Fruit fly (Drosophila melanogaster) whole organism, pupa: Measurements from ENCODE around the gene nmo.
A peak's percentile ranks its signal among the peaks of the same experiment; 100 is the strongest.

Experiments
- CG10348 ChIP-seq: fragments of 200-800 bp; sonication (Bioruptor generic); IDR thresholded peaks from 2 replicates; pipeline ENCODE4 v1.3.6; 2022; ENCODE audit warnings: missing biosample characterization, missing genetic modification characterization
- CG12605 ChIP-seq: fragments of 200-800 bp; sonication (Bioruptor generic); IDR thresholded peaks from 2 replicates; pipeline ENCODE4 v1.3.6; 2022; ENCODE audit warnings: missing biosample characterization, missing genetic modification characterization
- CG13204 ChIP-seq: fragments of 200-800 bp; sonication (Bioruptor generic); optimal IDR thresholded peaks from 2 replicates; lab custom pipeline; 2018; ENCODE audit warnings: missing biosample characterization, mild to moderate bottlenecking, missing genetic modification characterization, moderate library complexity
- CG14655 ChIP-seq: fragments of 200-800 bp; sonication (Bioruptor generic); optimal IDR thresholded peaks from 3 replicates; lab custom pipeline; 2017; ENCODE audit warnings: mild to moderate bottlenecking, missing biosample characterization, missing genetic modification reagents, missing genetic modification characterization
- CG15710 ChIP-seq: fragments of 200-800 bp; sonication (Bioruptor generic); optimal IDR thresholded peaks from 2 replicates; lab custom pipeline; 2018; ENCODE audit warnings: missing biosample characterization, mild to moderate bottlenecking, missing genetic modification characterization, moderate library complexity
- CG17806 ChIP-seq: fragments of 200-800 bp; sonication (Bioruptor generic); optimal IDR thresholded peaks from 2 replicates; lab custom pipeline; 2018; ENCODE audit warnings: missing biosample characterization, mild to moderate bottlenecking, missing genetic modification characterization, moderate library complexity
- CG32121 ChIP-seq: fragments of 200-800 bp; sonication (Bioruptor generic); IDR thresholded peaks from 2 replicates; pipeline ENCODE4 v1.3.6; 2022; ENCODE audit warnings: missing biosample characterization, missing genetic modification characterization
- CG34367 ChIP-seq: fragments of 200-800 bp; sonication (Bioruptor generic); optimal IDR thresholded peaks from 2 replicates; lab custom pipeline; 2018; ENCODE audit warnings: missing biosample characterization, mild to moderate bottlenecking, missing genetic modification characterization
- CG4496 ChIP-seq: fragments of 200-800 bp; sonication (Bioruptor generic); IDR thresholded peaks from 3 replicates; pipeline ENCODE4 v1.3.6; 2022; ENCODE audit warnings: missing biosample characterization, missing genetic modification characterization
- CG8159 ChIP-seq: fragments of 200-800 bp; sonication (Bioruptor generic); optimal IDR thresholded peaks from 3 replicates; lab custom pipeline; 2018; ENCODE audit warnings: missing biosample characterization, mild to moderate bottlenecking, missing genetic modification characterization, moderate library complexity
- CG8301 ChIP-seq: fragments of 200-800 bp; sonication (Bioruptor generic); optimal IDR thresholded peaks from 2 replicates; lab custom pipeline; 2018; ENCODE audit warnings: missing biosample characterization, mild to moderate bottlenecking, missing genetic modification characterization
- CG9948 ChIP-seq: fragments of 200-800 bp; sonication (Bioruptor generic); optimal IDR thresholded peaks from 2 replicates; lab custom pipeline; 2018; ENCODE audit warnings: missing biosample characterization, mild to moderate bottlenecking, missing genetic modification characterization, moderate library complexity
- D1 ChIP-seq: fragments of 200-800 bp; sonication (Bioruptor generic); optimal IDR thresholded peaks from 2 replicates; lab custom pipeline; 2018; ENCODE audit warnings: missing biosample characterization, mild to moderate bottlenecking, missing genetic modification characterization, moderate library complexity
- EcR ChIP-seq: fragments of 200-800 bp; sonication (Bioruptor generic); optimal IDR thresholded peaks from 3 replicates; lab custom pipeline; 2019; ENCODE audit warnings: missing biosample characterization, missing genetic modification characterization, mild to moderate bottlenecking, moderate library complexity, missing genetic modification reagents
- Ets98B ChIP-seq: fragments of 200-800 bp; sonication (Bioruptor generic); IDR thresholded peaks from 2 replicates; pipeline ENCODE4 v1.3.6; 2022; ENCODE audit warnings: missing biosample characterization, missing genetic modification characterization
- Pif1A ChIP-seq: fragments of 200-800 bp; sonication (Bioruptor generic); optimal IDR thresholded peaks from 3 replicates; lab custom pipeline; 2016; ENCODE audit warnings: missing biosample characterization, missing genetic modification characterization
- Pif1B ChIP-seq: fragments of 200-800 bp; sonication (Bioruptor generic); optimal IDR thresholded peaks from 3 replicates; lab custom pipeline; 2016; ENCODE audit warnings: missing biosample characterization, missing genetic modification characterization
- Snoo ChIP-seq: fragments of 200-800 bp; sonication (Bioruptor generic); optimal IDR thresholded peaks from 3 replicates; lab custom pipeline; 2017; ENCODE audit warnings: missing biosample characterization, mild to moderate bottlenecking, missing genetic modification characterization, inconsistent platforms
- fd96Ca ChIP-seq: fragments of 200-800 bp; sonication (Bioruptor generic); IDR thresholded peaks from 3 replicates; pipeline ENCODE4 v1.3.6; 2022; ENCODE audit warnings: missing biosample characterization, missing genetic modification characterization
- gl ChIP-seq: fragments of 200-800 bp; sonication (Bioruptor generic); optimal IDR thresholded peaks from 2 replicates; lab custom pipeline; 2018; ENCODE audit warnings: missing biosample characterization, mild to moderate bottlenecking, missing genetic modification characterization
- rn ChIP-seq: fragments of 200-800 bp; sonication (Bioruptor generic); IDR thresholded peaks from 2 replicates; pipeline ENCODE4 v1.3.6; 2022; ENCODE audit warnings: missing biosample characterization, missing genetic modification characterization

nmo gene

dm6 chr3L:7990256-7990655 lies 11.4 kb downstream of the nmo start:
- TF ChIP-seq Pif1A (GFP tag; lab: Kevin White, UChicago) (peak; percentile 27), CG4496 (GFP tag; lab: Robert Waterston, UW) (peak; percentile 75; the same call in 2 of the 3 replicates), CG8301 (tag; lab: Kevin White, UChicago) (peak; percentile 32), CG15710 (tag; lab: Kevin White, UChicago) (no peak), CG17806 (tag; lab: Kevin White, UChicago) (peak; percentile 2), CG14655 (GFP tag; lab: Kevin White, UChicago) (peak; percentile 26), Ets98B (no peak), Pif1B (no peak)
- TF ChIP-seq, all 21 proteins: peak for 5

- TF ChIP-seq CG4496 (GFP tag; lab: Robert Waterston, UW) = no peak
- peak; percentile 95 for TF ChIP-seq EcR (GFP tag; lab: Kevin White, UChicago)
These were observed 14.0 kb downstream of the nmo start for dm6 chr3L:7992854-7993253.

dm6 chr3L:7993570-7994319 lies 14.9 kb downstream of the nmo start:
- TF ChIP-seq Pif1B (peak; percentile 60), CG10348 (GFP tag; lab: Robert Waterston, UW) (no peak), Snoo (tag; lab: Kevin White, UChicago) (peak; percentile 55), CG9948 (tag; lab: Kevin White, UChicago) (peak; percentile 61), CG15710 (tag; lab: Kevin White, UChicago) (peak; percentile 80), D1 (tag; lab: Kevin White, UChicago) (no peak), CG12605 (GFP tag; lab: Robert Waterston, UW) (peak; percentile 22; the same call in 1 of the 2 replicates), rn (no peak), CG8159 (tag; lab: Kevin White, UChicago) (peak; percentile 76), CG13204 (peak; percentile 91), CG34367 (tag; lab: Kevin White, UChicago) (peak; percentile 81), CG4496 (GFP tag; lab: Robert Waterston, UW) (peak; percentile 54; the same call in 2 of the 3 replicates), CG14655 (GFP tag; lab: Kevin White, UChicago) (peak; percentile 23), CG17806 (tag; lab: Kevin White, UChicago) (peak; percentile 42), gl (peak; percentile 95), Pif1A (GFP tag; lab: Kevin White, UChicago) (peak; percentile 63), EcR (GFP tag; lab: Kevin White, UChicago) (peak; percentile 98), CG8301 (tag; lab: Kevin White, UChicago) (no peak), Ets98B (no peak), fd96Ca (GFP tag; lab: Robert Waterston, UW) (0 out of 3 replicates have a peak, but pooled peaks have one; percentile 53), CG32121 (no peak)

dm6 chr3L:7996364-7996763 lies 17.5 kb downstream of the nmo start:
- TF ChIP-seq Pif1B (no peak), CG8301 (tag; lab: Kevin White, UChicago) (no peak), EcR (GFP tag; lab: Kevin White, UChicago) (peak; percentile 49), CG10348 (GFP tag; lab: Robert Waterston, UW) (no peak), Snoo (tag; lab: Kevin White, UChicago) (no peak), CG4496 (GFP tag; lab: Robert Waterston, UW) (no peak), CG8159 (tag; lab: Kevin White, UChicago) (no peak)

dm6 chr3L:7999933-8000332 lies 21.1 kb downstream of the nmo start:
- TF ChIP-seq Snoo (tag; lab: Kevin White, UChicago) = no peak
- no peak for TF ChIP-seq CG4496 (GFP tag; lab: Robert Waterston, UW)
- TF ChIP-seq CG32121 = no peak
- TF ChIP-seq CG17806 (tag; lab: Kevin White, UChicago) = no peak
- no peak for TF ChIP-seq CG15710 (tag; lab: Kevin White, UChicago)
- TF ChIP-seq EcR (GFP tag; lab: Kevin White, UChicago) = no peak
- TF ChIP-seq gl = no peak
- no peak for TF ChIP-seq CG13204
- no peak for TF ChIP-seq D1 (tag; lab: Kevin White, UChicago)
- TF ChIP-seq Ets98B = no peak
- TF ChIP-seq CG8301 (tag; lab: Kevin White, UChicago) = no peak
- TF ChIP-seq, all 21 proteins: peak for 0

dm6 chr3L:8001057-8001597 lies 22.3 kb downstream of the nmo start:
- TF ChIP-seq CG8301 (tag; lab: Kevin White, UChicago) = no peak
- no peak for TF ChIP-seq CG9948 (tag; lab: Kevin White, UChicago)
- no peak for TF ChIP-seq CG32121
- no peak for TF ChIP-seq CG4496 (GFP tag; lab: Robert Waterston, UW)
- TF ChIP-seq gl = no peak
- TF ChIP-seq CG8159 (tag; lab: Kevin White, UChicago) = no peak
- TF ChIP-seq EcR (GFP tag; lab: Kevin White, UChicago) = no peak
- no peak for TF ChIP-seq CG13204
- no peak for TF ChIP-seq CG10348 (GFP tag; lab: Robert Waterston, UW)
